Worm (Caenorhabditis elegans) whole organism, L2 larva: Measurements from ENCODE around the gene R05G6.1.

ENCODE experiments used
- mdl-1 ChIP-seq, 2 experiments: fragments of 150-350 bp in 1 of 2; sonication (generic microtip) in 1 of 2; optimal IDR thresholded peaks; 2 replicates each; lab custom pipeline; 2017; ENCODE audit warnings: missing biosample characterization in 2 of 2, missing genetic modification characterization in 2 of 2
- ztf-4 ChIP-seq: fragments of 150-350 bp; optimal IDR thresholded peaks from 2 replicates; lab custom pipeline; 2014; ENCODE audit warnings: missing biosample characterization, missing genetic modification characterization

DNA sequence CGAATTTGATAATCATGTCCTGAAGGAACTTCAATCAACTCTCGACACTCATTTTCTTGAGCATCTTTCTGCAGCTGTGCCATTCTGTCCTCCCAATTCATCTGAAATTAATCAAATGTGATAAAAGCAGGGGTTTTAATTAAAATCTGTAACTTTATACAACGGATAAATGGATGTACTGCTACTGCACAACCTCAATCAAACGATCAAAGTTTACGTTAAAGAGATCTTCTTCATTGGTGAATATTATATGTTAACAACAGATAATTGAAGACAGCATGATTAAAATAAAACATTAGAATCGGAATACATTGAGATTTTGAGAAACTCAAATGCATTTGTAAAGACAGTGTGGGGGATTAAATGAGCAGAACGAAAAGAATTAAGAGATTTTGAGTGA is 45.8 kb downstream of the R05G6.1 start, which contains the start of gene F32E10.5:
- TF ChIP-seq ztf-4 (tag; lab: Kevin White, UChicago) (no peak), mdl-1 (tag; optimal IDR thresholded peaks at IDR 0.05; lab: Kevin White, UChicago) (no peak)
